Worm (Caenorhabditis elegans): ENCODE measurements around the gene clc-20.

DNA sequence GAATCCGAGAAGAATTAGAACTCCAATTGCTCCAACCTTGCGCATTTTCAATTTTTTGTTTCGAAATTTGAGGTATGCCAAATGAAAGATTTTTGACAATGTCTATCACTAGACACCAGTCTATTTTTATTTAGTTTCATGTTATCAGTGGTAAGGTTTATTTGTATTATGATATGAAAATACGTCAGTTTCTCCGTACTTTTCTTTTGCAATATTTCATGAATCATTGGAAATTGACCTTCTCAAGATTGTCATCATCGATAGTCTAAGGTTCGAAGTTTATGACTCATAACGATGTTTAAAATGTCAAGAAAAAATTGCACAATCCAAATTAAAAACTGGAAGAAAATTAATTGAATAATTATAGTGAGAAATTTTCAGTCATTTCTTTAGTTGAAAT lies 1.0 kb downstream of the clc-20 start, which contains the start of gene clc-19:
- TF ChIP-seq ztf-11 (tag; optimal IDR thresholded peaks at IDR 0.05) (no peak), pqm-1 (tag; optimal IDR thresholded peaks at IDR 0.05) (no peak), nhr-90 (tag; optimal IDR thresholded peaks at IDR 0.05; ENCODE audit: poor library complexity) (no peak), jun-1 (tag; optimal IDR thresholded peaks at IDR 0.05) (no peak), snpc-4 (tag; optimal IDR thresholded peaks at IDR 0.05) (no peak)

Measured in whole organism, L1 larva.